Worm (Caenorhabditis elegans) whole organism, young adult: ENCODE measurements around the gene cest-2.3.
A peak's percentile ranks its signal among the peaks of the same experiment; 100 is the strongest.

Experiments
- B0035.1 ChIP-seq: sonication (generic microtip); optimal IDR thresholded peaks from 2 replicates; lab custom pipeline; 2016; ENCODE audit warnings: missing genetic modification characterization, mild to moderate bottlenecking, missing compliant biosample characterization, missing genotype, missing genetic modification reagents
- F10E7.11 ChIP-seq: sonication (generic microtip); optimal IDR thresholded peaks from 2 replicates; lab custom pipeline; 2017; ENCODE audit warnings: mild to moderate bottlenecking, missing genetic modification characterization, moderate library complexity, missing compliant biosample characterization
- F23B12.7 ChIP-seq: sonication (generic microtip); optimal IDR thresholded peaks from 2 replicates; lab custom pipeline; 2017; ENCODE audit warnings: missing genetic modification characterization, mild to moderate bottlenecking, missing compliant biosample characterization, antibody characterized with exemption, moderate library complexity; ENCODE audit not compliant: insufficient read depth
- F39B2.1 ChIP-seq: fragments of 200-800 bp; sonication (Bioruptor generic); IDR thresholded peaks from 2 replicates; pipeline ENCODE4 v1.3.6; 2022; ENCODE audit warnings: missing genetic modification reagents, missing genetic modification characterization, missing compliant biosample characterization
- F49E8.2 ChIP-seq: sonication (generic microtip); optimal IDR thresholded peaks from 3 replicates; lab custom pipeline; 2017; ENCODE audit warnings: missing genetic modification characterization, mild to moderate bottlenecking, missing compliant biosample characterization, antibody characterized with exemption, moderate library complexity; ENCODE audit not compliant: insufficient read depth
- F57A8.1 ChIP-seq: fragments of 200-800 bp; sonication (Bioruptor generic); optimal IDR thresholded peaks from 2 replicates; lab custom pipeline; 2018; ENCODE audit warnings: mild to moderate bottlenecking, missing genetic modification characterization, moderate library complexity, missing compliant biosample characterization
- F57C9.4 ChIP-seq: sonication (generic microtip); optimal IDR thresholded peaks from 2 replicates; lab custom pipeline; 2017; ENCODE audit warnings: mild to moderate bottlenecking, missing genetic modification characterization, missing compliant biosample characterization
- T07F8.4 ChIP-seq: sonication (generic microtip); optimal IDR thresholded peaks from 2 replicates; lab custom pipeline; 2016; ENCODE audit warnings: mild to moderate bottlenecking, missing genetic modification characterization, moderate library complexity, missing compliant biosample characterization
- T26A5.8 ChIP-seq: sonication (generic microtip); optimal IDR thresholded peaks from 2 replicates; lab custom pipeline; 2016; ENCODE audit warnings: missing genetic modification characterization, missing compliant biosample characterization
- Y56A3A.18 ChIP-seq: fragments of 200-800 bp; sonication (Bioruptor generic); IDR thresholded peaks from 2 replicates; pipeline ENCODE4 v1.3.6; 2022; ENCODE audit warnings: missing genetic modification reagents, missing genetic modification characterization, missing compliant biosample characterization
- Y67H2A.10 ChIP-seq: fragments of 200-800 bp; sonication (Bioruptor generic); conservative IDR thresholded peaks from 2 replicates; pipeline ENCODE4 v1.3.6; 2022; ENCODE audit warnings: missing genetic modification reagents, missing genetic modification characterization, missing compliant biosample characterization
- Y79H2A.3 ChIP-seq: fragments of 200-800 bp; sonication (Bioruptor generic); conservative IDR thresholded peaks from 2 replicates; pipeline ENCODE4 v1.3.6; 2022; ENCODE audit warnings: missing genetic modification reagents, missing genetic modification characterization, missing compliant biosample characterization
- Y95B8A.8 ChIP-seq: fragments of 200-800 bp; sonication (Bioruptor generic); IDR thresholded peaks from 2 replicates; pipeline ENCODE4 v1.3.6; 2022; ENCODE audit warnings: missing genetic modification reagents, missing genetic modification characterization, missing compliant biosample characterization
- ZK185.1 ChIP-seq: sonication (generic microtip); optimal IDR thresholded peaks from 2 replicates; lab custom pipeline; 2016; ENCODE audit warnings: mild to moderate bottlenecking, missing genetic modification characterization, missing compliant biosample characterization; ENCODE audit not compliant: poor library complexity, severe bottlenecking
- attf-3 ChIP-seq: fragments of 200-800 bp; sonication (Bioruptor generic); conservative IDR thresholded peaks from 2 replicates; pipeline ENCODE4 v1.3.6; 2022; ENCODE audit warnings: missing genetic modification reagents, missing genetic modification characterization, missing compliant biosample characterization
- attf-6 ChIP-seq: fragments of 200-800 bp; sonication (Bioruptor generic); IDR thresholded peaks from 2 replicates; pipeline ENCODE4 v1.3.6; 2022; ENCODE audit warnings: missing genetic modification reagents, missing genetic modification characterization, missing compliant biosample characterization
- bed-1 ChIP-seq: fragments of 200-800 bp; sonication (Bioruptor generic); IDR thresholded peaks from 2 replicates; pipeline ENCODE4 v1.3.6; 2022; ENCODE audit warnings: missing genetic modification reagents, missing genetic modification characterization, missing compliant biosample characterization
- ccch-3 ChIP-seq: fragments of 200-800 bp; sonication (Bioruptor generic); optimal IDR thresholded peaks from 2 replicates; lab custom pipeline; 2018; ENCODE audit warnings: mild to moderate bottlenecking, missing genetic modification characterization, missing compliant biosample characterization
- ceh-27 ChIP-seq: fragments of 200-800 bp; sonication (Bioruptor generic); optimal IDR thresholded peaks from 2 replicates; lab custom pipeline; 2018; ENCODE audit warnings: mild to moderate bottlenecking, missing genetic modification characterization, moderate library complexity, missing compliant biosample characterization
- ceh-79 ChIP-seq: sonication (generic microtip); optimal IDR thresholded peaks from 2 replicates; lab custom pipeline; 2017; ENCODE audit warnings: mild to moderate bottlenecking, missing genetic modification characterization, missing compliant biosample characterization
- ceh-91 ChIP-seq: fragments of 200-800 bp; sonication (Bioruptor generic); IDR thresholded peaks from 2 replicates; pipeline ENCODE4 v1.3.6; 2022; ENCODE audit warnings: missing genetic modification reagents, missing genetic modification characterization, missing compliant biosample characterization
- die-1 ChIP-seq: sonication (generic microtip); optimal IDR thresholded peaks from 2 replicates; lab custom pipeline; 2016; ENCODE audit warnings: missing genotype, mild to moderate bottlenecking, missing genetic modification characterization, missing compliant biosample characterization
- dpl-1 ChIP-seq: fragments of 150-350 bp; optimal IDR thresholded peaks from 2 replicates; lab custom pipeline; 2014; ENCODE audit warnings: missing biosample characterization, missing genetic modification reagents, missing genetic modification characterization
- egrh-3 ChIP-seq: fragments of 200-800 bp; sonication (Bioruptor generic); IDR thresholded peaks from 2 replicates; pipeline ENCODE4 v1.3.6; 2022; ENCODE audit warnings: missing genetic modification reagents, missing genetic modification characterization, missing compliant biosample characterization
- ets-4 ChIP-seq: fragments of 200-800 bp; sonication (Bioruptor generic); optimal IDR thresholded peaks from 2 replicates; lab custom pipeline; 2018; ENCODE audit warnings: mild to moderate bottlenecking, missing genetic modification characterization, missing compliant biosample characterization
- fkh-3 ChIP-seq: sonication (generic microtip); optimal IDR thresholded peaks from 2 replicates; lab custom pipeline; 2016; ENCODE audit warnings: mild to moderate bottlenecking, missing genetic modification characterization, missing compliant biosample characterization
- him-1 ChIP-seq: sonication (generic microtip); optimal IDR thresholded peaks from 2 replicates; lab custom pipeline; 2016; ENCODE audit warnings: missing genotype, missing genetic modification reagents, missing genetic modification characterization, missing compliant biosample characterization
- hmg-20 ChIP-seq: fragments of 200-800 bp; sonication (Bioruptor generic); IDR thresholded peaks from 2 replicates; pipeline ENCODE4 v1.3.6; 2022; ENCODE audit warnings: missing genetic modification reagents, missing genetic modification characterization, missing compliant biosample characterization
- hrde-1 ChIP-seq: sonication (generic microtip); optimal IDR thresholded peaks from 2 replicates; lab custom pipeline; 2016; ENCODE audit warnings: missing genetic modification characterization, mild to moderate bottlenecking, missing compliant biosample characterization, moderate library complexity, missing genotype, missing genetic modification reagents, borderline replicate concordance
- lir-1 ChIP-seq: fragments of 200-800 bp; sonication (Bioruptor generic); conservative IDR thresholded peaks from 2 replicates; pipeline ENCODE4 v1.3.6; 2022; ENCODE audit warnings: missing genetic modification reagents, missing genetic modification characterization, missing compliant biosample characterization
- lsl-1 ChIP-seq: fragments of 200-800 bp; sonication (Bioruptor generic); optimal IDR thresholded peaks from 2 replicates; lab custom pipeline; 2018; ENCODE audit warnings: mild to moderate bottlenecking, missing genetic modification characterization, moderate library complexity, missing compliant biosample characterization
- lsy-27 ChIP-seq: sonication (generic microtip); optimal IDR thresholded peaks from 2 replicates; lab custom pipeline; 2017; ENCODE audit warnings: missing genetic modification characterization, mild to moderate bottlenecking, missing compliant biosample characterization, antibody characterized with exemption, missing genotype, borderline replicate concordance; ENCODE audit not compliant: insufficient read depth
- mcd-1 ChIP-seq: fragments of 200-800 bp; sonication (Bioruptor generic); IDR thresholded peaks from 2 replicates; pipeline ENCODE4 v1.3.6; 2022; ENCODE audit warnings: missing genetic modification reagents, missing genetic modification characterization, missing compliant biosample characterization
- mel-28 ChIP-seq: sonication (generic microtip); optimal IDR thresholded peaks from 2 replicates; lab custom pipeline; 2016; ENCODE audit warnings: borderline replicate concordance, mild to moderate bottlenecking, missing genetic modification characterization, missing compliant biosample characterization
- mes-4 ChIP-seq: sonication (generic microtip); optimal IDR thresholded peaks from 2 replicates; lab custom pipeline; 2016; ENCODE audit warnings: missing genotype, missing genetic modification characterization, missing compliant biosample characterization
- nhr-179 ChIP-seq: sonication (generic microtip); optimal IDR thresholded peaks from 2 replicates; lab custom pipeline; 2016; ENCODE audit warnings: mild to moderate bottlenecking, missing genetic modification characterization, missing compliant biosample characterization
- nhr-80 ChIP-seq: sonication (generic microtip); optimal IDR thresholded peaks from 2 replicates; lab custom pipeline; 2016; ENCODE audit warnings: missing genetic modification characterization, missing compliant biosample characterization
- repo-1 ChIP-seq: sonication (generic microtip); optimal IDR thresholded peaks from 2 replicates; lab custom pipeline; 2017; ENCODE audit warnings: mild to moderate bottlenecking, missing genetic modification characterization, missing compliant biosample characterization
- rpc-1 ChIP-seq, 2 experiments: fragments of 150-350 bp in 1 of 2; sonication (generic microtip) in 1 of 2; optimal IDR thresholded peaks; 2 replicates each; lab custom pipeline; 2014 to 2018; ENCODE audit warnings: missing biosample characterization in 1 of 2, missing genetic modification characterization in 1 of 2, missing genetic modification reagents in 1 of 2, missing genotype in 1 of 2
- sdz-38 ChIP-seq: sonication (generic microtip); optimal IDR thresholded peaks from 2 replicates; lab custom pipeline; 2016; ENCODE audit warnings: missing genotype, missing genetic modification characterization, missing compliant biosample characterization
- snpc-1.3 ChIP-seq: sonication (generic microtip); optimal IDR thresholded peaks from 2 replicates; lab custom pipeline; 2017; ENCODE audit warnings: missing genetic modification characterization, mild to moderate bottlenecking, missing compliant biosample characterization, antibody characterized with exemption, moderate library complexity, missing genotype, missing genetic modification reagents; ENCODE audit not compliant: insufficient read depth
- sptf-2 ChIP-seq: fragments of 200-800 bp; sonication (Bioruptor generic); optimal IDR thresholded peaks from 2 replicates; lab custom pipeline; 2018; ENCODE audit warnings: mild to moderate bottlenecking, missing genetic modification characterization, missing compliant biosample characterization
- tbx-9 ChIP-seq: sonication (generic microtip); optimal IDR thresholded peaks from 2 replicates; lab custom pipeline; 2016; ENCODE audit warnings: borderline replicate concordance, missing genetic modification characterization, inconsistent platforms, missing compliant biosample characterization
- unc-130 ChIP-seq: sonication (generic microtip); optimal IDR thresholded peaks from 2 replicates; lab custom pipeline; 2016; ENCODE audit warnings: missing genetic modification reagents, missing genetic modification characterization, missing compliant biosample characterization
- unc-62 ChIP-seq: fragments of 150-350 bp; optimal IDR thresholded peaks from 2 replicates; lab custom pipeline; 2014; ENCODE audit warnings: missing biosample characterization, missing genetic modification reagents, missing genetic modification characterization
- zfh-2 ChIP-seq: fragments of 200-800 bp; sonication (Bioruptor generic); conservative IDR thresholded peaks from 2 replicates; pipeline ENCODE4 v1.3.6; 2022; ENCODE audit warnings: missing genetic modification reagents, missing genetic modification characterization, missing compliant biosample characterization
- ztf-25 ChIP-seq: fragments of 200-800 bp; sonication (Bioruptor generic); IDR thresholded peaks from 2 replicates; pipeline ENCODE4 v1.3.6; 2022; ENCODE audit warnings: missing genetic modification reagents, missing genetic modification characterization, missing compliant biosample characterization
- ztf-26 ChIP-seq: sonication (generic microtip); optimal IDR thresholded peaks from 2 replicates; lab custom pipeline; 2017; ENCODE audit warnings: missing genetic modification characterization, missing compliant biosample characterization

Gene cest-2.3

DNA sequence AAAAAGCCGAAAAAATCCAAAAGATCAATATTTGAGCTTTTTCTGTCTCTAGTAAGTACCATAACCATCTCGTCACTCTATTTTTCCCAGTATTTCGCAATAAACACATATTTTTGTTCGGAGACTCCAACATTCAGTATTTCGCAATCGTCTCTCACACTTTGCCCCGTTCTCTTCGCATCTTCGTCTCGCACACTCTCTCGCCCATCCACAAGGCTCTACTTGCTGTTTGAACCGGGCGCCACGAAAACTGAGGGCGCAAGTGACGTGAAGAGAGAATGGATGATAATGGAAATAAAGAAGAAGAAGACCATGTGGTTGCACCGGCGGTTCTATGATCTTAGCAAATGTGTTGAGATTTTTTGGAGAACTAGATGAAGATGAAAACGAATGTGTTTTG is 17.3 kb upstream of the cest-2.3 start (continued):
- TF ChIP-seq ets-4 (GFP tag; lab: Kevin White, UChicago) (peak; percentile 45), rpc-1 (optimal IDR thresholded peaks at IDR 0.05; lab: Kevin White, UChicago) (no peak), rpc-1 (tag; optimal IDR thresholded peaks at IDR 0.05; lab: Kevin White, UChicago) (no peak), ZK185.1 (tag; lab: Kevin White, UChicago) (peak; percentile 50), zfh-2 (GFP tag; lab: Robert Waterston, UW) (peak; percentile 94), mcd-1 (GFP tag; lab: Robert Waterston, UW) (peak; percentile 78), mel-28 (no peak), die-1 (tag; lab: Kevin White, UChicago) (peak; percentile 35), sdz-38 (tag; lab: Kevin White, UChicago) (no peak), ceh-27 (peak; percentile 86), F49E8.2 (no peak), dpl-1 (no peak), F57A8.1 (GFP tag; lab: Kevin White, UChicago) (no peak), lsy-27 (no peak), Y79H2A.3 (no peak), repo-1 (tag; lab: Kevin White, UChicago) (peak; percentile 15), snpc-1.3 (tag; lab: Kevin White, UChicago) (peak; percentile 29), T26A5.8 (tag; lab: Kevin White, UChicago) (no peak), unc-130 (no peak), hmg-20 (GFP tag; lab: Robert Waterston, UW) (no peak), mes-4 (tag; lab: Kevin White, UChicago) (no peak), lir-1 (GFP tag; lab: Robert Waterston, UW) (peak; percentile 20; the same call in 1 of the 2 replicates), him-1 (tag; lab: Kevin White, UChicago) (no peak), ztf-26 (tag; lab: Kevin White, UChicago) (peak; percentile 83), attf-6 (GFP tag; lab: Robert Waterston, UW) (no peak), F39B2.1 (GFP tag; lab: Robert Waterston, UW) (no peak), F10E7.11 (no peak), ceh-79 (tag; lab: Kevin White, UChicago) (no peak), sptf-2 (GFP tag; lab: Kevin White, UChicago) (no peak), bed-1 (no peak), F23B12.7 (tag; lab: Kevin White, UChicago) (peak; percentile 69), lsl-1 (GFP tag; lab: Kevin White, UChicago) (no peak), ccch-3 (GFP tag; lab: Kevin White, UChicago) (no peak), Y56A3A.18 (no peak), tbx-9 (tag; lab: Kevin White, UChicago) (no peak), ztf-25 (GFP tag; lab: Robert Waterston, UW) (no peak), ceh-91 (GFP tag; lab: Robert Waterston, UW) (no peak), Y67H2A.10 (GFP tag; lab: Robert Waterston, UW) (0 out of 2 replicates have a peak, but pooled peaks have one; percentile 6), nhr-80 (tag; lab: Kevin White, UChicago) (peak; percentile 95), hrde-1 (tag; lab: Kevin White, UChicago) (no peak), attf-3 (no peak), T07F8.4 (peak; percentile 16), egrh-3 (GFP tag; lab: Robert Waterston, UW) (peak; percentile 38; the same call in 1 of the 2 replicates), unc-62 (GFP tag; lab: Kevin White, UChicago) (peak; percentile 36), Y95B8A.8 (no peak), fkh-3 (tag; lab: Kevin White, UChicago) (no peak), F57C9.4 (tag; lab: Kevin White, UChicago) (no peak), B0035.1 (no peak), nhr-179 (no peak)
